Worm (Caenorhabditis elegans): ENCODE data around the gene F01G10.5.

DNA sequence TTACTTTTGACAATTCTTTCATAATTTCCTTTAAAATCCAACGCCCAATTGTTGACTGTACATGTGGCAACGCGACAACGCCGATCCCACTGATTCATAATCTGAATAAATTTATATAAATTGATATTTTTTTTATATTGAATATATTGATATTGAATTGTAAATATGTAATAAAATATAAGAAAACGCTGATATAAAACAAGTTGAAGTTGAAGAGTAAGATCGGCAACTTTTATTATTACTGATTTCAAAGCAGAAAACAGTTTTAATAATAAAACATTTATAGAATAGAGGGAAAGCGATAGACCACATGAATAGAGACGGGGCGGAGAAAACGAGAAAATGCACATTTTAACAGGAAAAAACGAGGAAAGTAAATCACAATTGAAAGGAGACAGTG is 11.7 kb downstream of the F01G10.5 start, which contains the start of gene qns-1:
- TF ChIP-seq fos-1 (tag; optimal IDR thresholded peaks at IDR 0.05) (no peak), unc-62 (GFP tag; optimal IDR thresholded peaks at IDR 0.05) (no peak), nhr-71 (tag; optimal IDR thresholded peaks at IDR 0.05) (no peak), ama-1 (optimal IDR thresholded peaks at IDR 0.05) (no peak)

Data from whole organism, L1 larva.